Worm (Caenorhabditis elegans): Measurements from ENCODE around the gene ZK1307.4.

DNA sequence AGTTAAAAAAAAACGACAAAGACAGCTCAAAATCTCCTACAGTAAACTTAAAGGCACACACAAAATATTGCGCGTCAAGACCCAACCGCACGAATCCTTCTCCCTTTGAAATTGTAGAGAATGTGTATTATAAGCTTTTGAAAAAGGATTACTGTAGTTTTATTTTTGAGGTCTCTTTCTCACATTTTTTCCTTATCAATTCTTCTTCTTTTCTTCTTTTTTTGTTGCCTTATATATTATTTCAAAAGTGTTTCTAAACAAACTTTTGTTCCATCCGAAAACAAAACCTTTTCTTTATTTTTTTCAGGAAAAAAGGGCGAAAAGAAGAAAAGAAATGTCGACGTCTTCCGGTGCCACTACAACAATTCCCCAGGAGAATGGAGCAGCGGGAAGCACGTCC, 28.9 kb upstream of the ZK1307.4 start, which contains the start of gene ZK1320.13:
- TF ChIP-seq hmbx-1 (tag; optimal IDR thresholded peaks at IDR 0.05): no peak
- TF ChIP-seq ets-7 (tag; optimal IDR thresholded peaks at IDR 0.05): no peak
